Worm (Caenorhabditis elegans) whole organism, L4 larva: ENCODE measurements around the gene ZC204.13.

Experiments used
- R02D3.7 ChIP-seq: fragments of 150-350 bp; sonication (generic microtip); optimal IDR thresholded peaks from 3 replicates; lab custom pipeline; 2014; ENCODE audit warnings: missing biosample characterization, missing genetic modification characterization
- aha-1 ChIP-seq: fragments of 150-350 bp; peaks from one replicate; lab custom pipeline; 2014; ENCODE audit warnings: missing biosample characterization, missing genetic modification characterization
- ama-1 ChIP-seq: fragments of 150-350 bp; optimal IDR thresholded peaks from 2 replicates; lab custom pipeline; 2014; ENCODE audit warnings: inconsistent platforms, mixed read lengths
- nhr-11 ChIP-seq: fragments of 150-350 bp; optimal IDR thresholded peaks from 2 replicates; lab custom pipeline; 2014; ENCODE audit warnings: missing biosample characterization, missing genetic modification characterization
- php-3 ChIP-seq: fragments of 200-800 bp; sonication (Bioruptor generic); IDR thresholded peaks from 2 replicates; pipeline ENCODE4 v1.3.6; 2022; ENCODE audit warnings: missing genetic modification reagents, missing genetic modification characterization, missing compliant biosample characterization
- unc-62 ChIP-seq, 3 experiments: fragments of 150-350 bp in 1 of 3; sonication (generic microtip); optimal IDR thresholded peaks in 2 of 3; peaks in 1 of 3; 1 replicate in 1 of 3; 2 replicates in 2 of 3; lab custom pipeline; 2014 to 2017; ENCODE audit warnings: missing biosample characterization in 3 of 3, missing genetic modification characterization in 3 of 3, missing genetic modification reagents in 3 of 3, missing genotype in 1 of 3

ce11 chrII:1670260-1670879 lies 9.6 kb upstream of the ZC204.13 start, which contains the start of gene nhx-6:
- no peak for TF ChIP-seq nhr-11 (tag; lab: Kevin White, UChicago)
- no peak for TF ChIP-seq R02D3.7 (tag; lab: Kevin White, UChicago)
- no peak for TF ChIP-seq unc-62 (GFP tag; optimal IDR thresholded peaks at IDR 0.05 in 1 of 2; lab: Kevin White, UChicago)
- TF ChIP-seq unc-62 (tag; optimal IDR thresholded peaks at IDR 0.05; lab: Kevin White, UChicago), result no peak
- TF ChIP-seq aha-1 (tag; lab: Kevin White, UChicago), result peak; percentile 46
- TF ChIP-seq ama-1, result no peak
- no peak for TF ChIP-seq php-3 (GFP tag; lab: Robert Waterston, UW)
